Fruit fly (Drosophila melanogaster) whole organism, embryonic: Measurements from ENCODE around the gene CG32944.

Source experiments
- CG16779 ChIP-seq: fragments of 200-800 bp; sonication (Bioruptor generic); IDR thresholded peaks from 2 replicates; pipeline ENCODE4 v1.3.6; 2022; ENCODE audit warnings: missing biosample characterization, missing genetic modification characterization
- CG17385 ChIP-seq: fragments of 200-800 bp; sonication (Bioruptor generic); optimal IDR thresholded peaks from 3 replicates; lab custom pipeline; 2018; ENCODE audit warnings: missing biosample characterization, mild to moderate bottlenecking, missing genetic modification characterization
- CG17912 ChIP-seq: fragments of 200-800 bp; sonication (Bioruptor generic); optimal IDR thresholded peaks from 2 replicates; lab custom pipeline; 2018; ENCODE audit warnings: missing biosample characterization, mild to moderate bottlenecking, missing genetic modification characterization
- CG18764 ChIP-seq: fragments of 200-800 bp; sonication (Bioruptor generic); optimal IDR thresholded peaks from 3 replicates; lab custom pipeline; 2016; ENCODE audit warnings: missing biosample characterization, missing genetic modification characterization
- CG2202 ChIP-seq: fragments of 200-800 bp; sonication (Bioruptor generic); optimal IDR thresholded peaks from 2 replicates; lab custom pipeline; 2018; ENCODE audit warnings: missing biosample characterization, mild to moderate bottlenecking, missing genetic modification characterization
- CG4854 ChIP-seq: fragments of 200-800 bp; sonication (Bioruptor generic); optimal IDR thresholded peaks from 2 replicates; lab custom pipeline; 2016; ENCODE audit warnings: missing biosample characterization, missing genetic modification characterization, inconsistent platforms
- CG6813 ChIP-seq: fragments of 200-800 bp; sonication (Bioruptor generic); optimal IDR thresholded peaks from 2 replicates; lab custom pipeline; 2017; ENCODE audit warnings: missing biosample characterization, missing genetic modification characterization, mild to moderate bottlenecking, moderate library complexity, missing genetic modification reagents
- CG7372 ChIP-seq: fragments of 200-800 bp; sonication (Bioruptor generic); IDR thresholded peaks from 2 replicates; pipeline ENCODE4 v1.3.6; 2022; ENCODE audit warnings: missing biosample characterization, missing genetic modification characterization
- CG9727 ChIP-seq: fragments of 200-800 bp; sonication (Bioruptor generic); optimal IDR thresholded peaks from 3 replicates; lab custom pipeline; 2017; ENCODE audit warnings: missing biosample characterization, mild to moderate bottlenecking, missing genetic modification characterization
- CG9797 ChIP-seq: fragments of 200-800 bp; sonication (Bioruptor generic); optimal IDR thresholded peaks from 3 replicates; lab custom pipeline; 2018; ENCODE audit warnings: missing biosample characterization, mild to moderate bottlenecking, missing genetic modification characterization
- CTCF ChIP-seq: fragments of 200-800 bp; sonication (Bioruptor generic); optimal IDR thresholded peaks from 2 replicates; lab custom pipeline; 2017; ENCODE audit warnings: missing biosample characterization, mild to moderate bottlenecking, missing genetic modification characterization, moderate library complexity
- Doc2 ChIP-seq: fragments of 200-800 bp; sonication (Bioruptor generic); IDR thresholded peaks from 2 replicates; pipeline ENCODE4 v1.3.6; 2022; ENCODE audit warnings: missing biosample characterization, missing genetic modification characterization
- Ets97D ChIP-seq: fragments of 200-800 bp; sonication (Bioruptor generic); optimal IDR thresholded peaks from 3 replicates; lab custom pipeline; 2016; ENCODE audit warnings: missing biosample characterization, missing genetic modification characterization
- Fer3 ChIP-seq: fragments of 200-800 bp; sonication (Bioruptor generic); optimal IDR thresholded peaks from 2 replicates; lab custom pipeline; 2018; ENCODE audit warnings: missing biosample characterization, mild to moderate bottlenecking, missing genetic modification characterization, moderate library complexity
- Hand ChIP-seq: fragments of 200-800 bp; sonication (Bioruptor generic); optimal IDR thresholded peaks from 2 replicates; lab custom pipeline; 2017; ENCODE audit warnings: mild to moderate bottlenecking, missing biosample characterization, missing genetic modification reagents, missing genetic modification characterization
- Hmr ChIP-seq: fragments of 200-800 bp; sonication (Bioruptor generic); optimal IDR thresholded peaks from 3 replicates; lab custom pipeline; 2017; ENCODE audit warnings: mild to moderate bottlenecking, missing biosample characterization, missing genetic modification reagents, missing genetic modification characterization
- Jarid2 ChIP-seq: fragments of 200-800 bp; sonication (Bioruptor generic); optimal IDR thresholded peaks from 3 replicates; lab custom pipeline; 2017; ENCODE audit warnings: mild to moderate bottlenecking, missing biosample characterization, missing genetic modification reagents, missing genetic modification characterization
- NFAT ChIP-seq: fragments of 200-800 bp; sonication (Bioruptor generic); IDR thresholded peaks from 2 replicates; pipeline ENCODE4 v1.3.6; 2022; ENCODE audit warnings: missing biosample characterization, missing genetic modification characterization
- Nf-YC ChIP-seq: fragments of 200-800 bp; optimal IDR thresholded peaks from 3 replicates; lab custom pipeline; 2019; ENCODE audit warnings: missing biosample characterization, mild to moderate bottlenecking, missing genetic modification characterization, moderate library complexity
- PHDP ChIP-seq: fragments of 200-800 bp; sonication (Bioruptor generic); optimal IDR thresholded peaks from 3 replicates; lab custom pipeline; 2018; ENCODE audit warnings: missing biosample characterization, mild to moderate bottlenecking, missing genetic modification characterization, moderate library complexity
- Taf1 ChIP-seq: fragments of 200-800 bp; sonication (Bioruptor generic); IDR thresholded peaks from 2 replicates; pipeline ENCODE4 v1.3.6; 2022; ENCODE audit warnings: missing biosample characterization, missing genetic modification characterization
- caup ChIP-seq: fragments of 200-800 bp; sonication (Bioruptor generic); optimal IDR thresholded peaks from 3 replicates; lab custom pipeline; 2017; ENCODE audit warnings: missing biosample characterization, mild to moderate bottlenecking, missing genetic modification characterization, moderate library complexity; ENCODE audit not compliant: severe bottlenecking
- danr ChIP-seq: fragments of 200-800 bp; sonication (Bioruptor generic); IDR thresholded peaks from 2 replicates; pipeline ENCODE4 v1.3.6; 2022; ENCODE audit warnings: missing biosample characterization, missing genetic modification characterization
- dmrt11E ChIP-seq: fragments of 200-800 bp; sonication (Bioruptor generic); optimal IDR thresholded peaks from 3 replicates; lab custom pipeline; 2018; ENCODE audit warnings: missing biosample characterization, mild to moderate bottlenecking, missing genetic modification characterization, moderate library complexity
- lmd ChIP-seq: fragments of 200-800 bp; sonication (Bioruptor generic); IDR thresholded peaks from 2 replicates; pipeline ENCODE4 v1.3.6; 2022; ENCODE audit warnings: missing biosample characterization, missing genetic modification characterization
- nau ChIP-seq: fragments of 200-800 bp; sonication (Bioruptor generic); optimal IDR thresholded peaks from 3 replicates; lab custom pipeline; 2017; ENCODE audit warnings: missing biosample characterization, mild to moderate bottlenecking, missing genetic modification characterization, missing genetic modification reagents
- odd ChIP-seq: fragments of 200-800 bp; sonication (Bioruptor generic); optimal IDR thresholded peaks from 2 replicates; lab custom pipeline; 2017; ENCODE audit warnings: missing biosample characterization, mild to moderate bottlenecking, missing genetic modification characterization
- p53 ChIP-seq: fragments of 200-800 bp; sonication (Bioruptor generic); optimal IDR thresholded peaks from 2 replicates; lab custom pipeline; 2016; ENCODE audit warnings: missing biosample characterization, missing genetic modification characterization
- peb ChIP-seq: fragments of 200-800 bp; sonication (Bioruptor generic); IDR thresholded peaks from 2 replicates; pipeline ENCODE4 v1.3.6; 2022; ENCODE audit warnings: missing biosample characterization, missing genetic modification characterization
- pzg ChIP-seq: fragments of 200-800 bp; sonication (Bioruptor generic); optimal IDR thresholded peaks from 3 replicates; lab custom pipeline; 2018; ENCODE audit warnings: missing biosample characterization, mild to moderate bottlenecking, missing genetic modification characterization, moderate library complexity
- row ChIP-seq: fragments of 200-800 bp; sonication (Bioruptor generic); IDR thresholded peaks from 3 replicates; pipeline ENCODE4 v1.3.6; 2022; ENCODE audit warnings: missing biosample characterization, missing genetic modification characterization
- tin ChIP-seq: fragments of 200-800 bp; sonication (Bioruptor generic); optimal IDR thresholded peaks from 3 replicates; lab custom pipeline; 2016; ENCODE audit warnings: missing biosample characterization, missing genetic modification characterization
- unc-4 ChIP-seq: fragments of 200-800 bp; sonication (Bioruptor generic); IDR thresholded peaks from 2 replicates; pipeline ENCODE4 v1.3.6; 2022; ENCODE audit warnings: missing biosample characterization, missing genetic modification characterization; ENCODE audit not compliant: partially characterized antibody

CG32944 gene

DNA sequence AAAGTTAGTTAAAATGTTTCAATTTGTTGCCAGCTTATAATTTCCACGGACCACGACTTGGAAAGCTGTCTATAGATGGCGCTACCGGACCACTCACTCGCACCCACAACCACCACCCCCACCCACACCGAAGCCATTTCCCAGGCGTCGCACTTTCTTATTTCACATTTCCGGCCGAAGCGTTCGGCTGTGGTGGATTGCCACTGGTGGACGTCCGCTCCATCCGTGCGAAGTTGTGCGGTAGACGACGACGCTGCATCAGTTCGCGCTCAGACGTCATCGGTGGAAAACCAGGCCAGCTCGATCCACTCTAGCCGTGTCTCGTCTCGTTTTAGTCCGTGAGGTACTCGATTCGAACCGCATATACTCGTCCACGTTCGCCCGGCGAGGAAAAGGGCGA is 59.8 kb downstream of the CG32944 start, which contains the start of gene CG1090 (continued):
- TF ChIP-seq CG17385 (GFP tag; lab: Kevin White, UChicago) = peak; percentile 28
- peak; percentile 60 for TF ChIP-seq Hand
- no peak for TF ChIP-seq peb (GFP tag; lab: Robert Waterston, UW)
- no peak for TF ChIP-seq CG9727 (GFP tag; lab: Kevin White, UChicago)
- no peak for TF ChIP-seq PHDP (tag; lab: Kevin White, UChicago)
- TF ChIP-seq Jarid2 (GFP tag; lab: Kevin White, UChicago) = peak; percentile 8
- TF ChIP-seq odd = no peak
- TF ChIP-seq caup (GFP tag; lab: Kevin White, UChicago) = peak; percentile 29
- no peak for TF ChIP-seq CG2202 (tag; lab: Kevin White, UChicago)
- TF ChIP-seq dmrt11E (tag; lab: Kevin White, UChicago) = no peak
- 0 out of 2 replicates have a peak, but pooled peaks have one; percentile 36 for TF ChIP-seq CG16779
- peak; percentile 11 for TF ChIP-seq Fer3 (tag; lab: Kevin White, UChicago)
- TF ChIP-seq CG6813 (GFP tag; lab: Kevin White, UChicago) = peak; percentile 37
- TF ChIP-seq CTCF (GFP tag; lab: Kevin White, UChicago) = peak; percentile 90
- no peak for TF ChIP-seq CG9797 (GFP tag; lab: Kevin White, UChicago)
- peak; percentile 15 for TF ChIP-seq pzg (GFP tag; lab: Kevin White, UChicago)
- TF ChIP-seq unc-4 (GFP tag; lab: Robert Waterston, UW) = 0 out of 2 replicates have a peak, but pooled peaks have one; percentile 29
- TF ChIP-seq row (GFP tag; lab: Robert Waterston, UW) = no peak
- TF ChIP-seq NFAT (GFP tag; lab: Robert Waterston, UW) = peak; percentile 30; the same call in 1 of the 2 replicates
- no peak for TF ChIP-seq Taf1
- TF ChIP-seq lmd (GFP tag; lab: Robert Waterston, UW) = 0 out of 2 replicates have a peak, but pooled peaks have one; percentile 13
- peak; percentile 22 for TF ChIP-seq nau (GFP tag; lab: Kevin White, UChicago)
- peak; percentile 68 for TF ChIP-seq Ets97D
- no peak for TF ChIP-seq CG18764 (GFP tag; lab: Kevin White, UChicago)
- TF ChIP-seq CG7372 (GFP tag; lab: Robert Waterston, UW) = no peak
- no peak for TF ChIP-seq tin
- TF ChIP-seq Hmr (GFP tag; lab: Kevin White, UChicago) = peak; percentile 47
- TF ChIP-seq CG17912 (GFP tag; lab: Kevin White, UChicago) = no peak
- peak; percentile 37 for TF ChIP-seq Nf-YC (tag; lab: Kevin White, UChicago)
- no peak for TF ChIP-seq p53 (GFP tag; lab: Kevin White, UChicago)
- no peak for TF ChIP-seq Doc2 (GFP tag; lab: Robert Waterston, UW)
- no peak for TF ChIP-seq danr (GFP tag; lab: Robert Waterston, UW)
- TF ChIP-seq CG4854 (GFP tag; lab: Kevin White, UChicago) = no peak
